Worm (Caenorhabditis elegans): ENCODE measurements around the gene C46F11.4.

- TF ChIP-seq sem-2 (GFP tag; optimal IDR thresholded peaks at IDR 0.05), result no peak
- TF ChIP-seq ztf-11 (tag; optimal IDR thresholded peaks at IDR 0.05), result no peak
- no peak for TF ChIP-seq nhr-28 (tag; optimal IDR thresholded peaks at IDR 0.05)
- no peak for TF ChIP-seq snpc-4 (tag; optimal IDR thresholded peaks at IDR 0.05)
- no peak for TF ChIP-seq lin-13 (tag; optimal IDR thresholded peaks at IDR 0.05)
- TF ChIP-seq ceh-39 (tag; optimal IDR thresholded peaks at IDR 0.05), result no peak
- TF ChIP-seq elt-1 (tag; optimal IDR thresholded peaks at IDR 0.05; ENCODE audit: borderline replicate concordance, insufficient read depth), result no peak
- no peak for TF ChIP-seq unc-62 (GFP tag; optimal IDR thresholded peaks at IDR 0.05)
- TF ChIP-seq ces-1 (GFP tag; optimal IDR thresholded peaks at IDR 0.05), result no peak
- no peak for TF ChIP-seq nhr-12 (tag; optimal IDR thresholded peaks at IDR 0.05)
- TF ChIP-seq lsy-2 (tag; optimal IDR thresholded peaks at IDR 0.05), result no peak
These were observed 10.0 kb upstream of the C46F11.4 start for ce11 chrIII:3674149-3674548.

Measured in whole organism, mixed stage, embryonic.